Worm (Caenorhabditis elegans): ENCODE measurements around the gene rab-7.

ce11 chrII:11954811-11955210 is 11.9 kb downstream of the rab-7 start:
- TF ChIP-seq ztf-11 (tag; optimal IDR thresholded peaks at IDR 0.05) (no peak), ceh-9 (tag; optimal IDR thresholded peaks at IDR 0.05) (no peak)
